Worm (Caenorhabditis elegans) whole organism, L3 larva: ENCODE data around the gene grl-28.

Source experiments
- R02D3.7 ChIP-seq: fragments of 150-350 bp; optimal IDR thresholded peaks from 2 replicates; lab custom pipeline; 2014; ENCODE audit warnings: missing biosample characterization, missing genetic modification characterization
- ZK546.5 ChIP-seq: sonication (generic microtip); optimal IDR thresholded peaks from 2 replicates; lab custom pipeline; 2017; ENCODE audit warnings: missing biosample characterization, missing genetic modification characterization
- ceh-16 ChIP-seq: sonication (generic microtip); optimal IDR thresholded peaks from 2 replicates; lab custom pipeline; 2017; ENCODE audit warnings: missing biosample characterization, missing genetic modification characterization
- ceh-9 ChIP-seq: sonication (generic microtip); optimal IDR thresholded peaks from 2 replicates; lab custom pipeline; 2018; ENCODE audit warnings: missing biosample characterization, missing genetic modification characterization
- daf-12 ChIP-seq: fragments of 150-350 bp; optimal IDR thresholded peaks from 2 replicates; lab custom pipeline; 2014; ENCODE audit warnings: missing biosample characterization, missing genetic modification reagents, missing genetic modification characterization
- egl-27 ChIP-seq: sonication (generic microtip); optimal IDR thresholded peaks from 4 replicates; lab custom pipeline; 2017; ENCODE audit warnings: missing biosample characterization, missing genetic modification reagents, missing genetic modification characterization
- egl-5 ChIP-seq: fragments of 150-350 bp; optimal IDR thresholded peaks from 2 replicates; lab custom pipeline; 2017; ENCODE audit warnings: missing biosample characterization, missing genetic modification reagents, missing genetic modification characterization, inconsistent platforms
- elt-1 ChIP-seq: fragments of 150-350 bp; optimal IDR thresholded peaks from 2 replicates; lab custom pipeline; 2014; ENCODE audit warnings: missing biosample characterization, missing genetic modification characterization
- elt-2 ChIP-seq: sonication (generic microtip); optimal IDR thresholded peaks from 2 replicates; lab custom pipeline; 2016; ENCODE audit warnings: missing genetic modification reagents, mild to moderate bottlenecking, missing genetic modification characterization, missing compliant biosample characterization
- eor-1 ChIP-seq, 2 experiments: fragments of 150-350 bp; optimal IDR thresholded peaks; 2 replicates each; lab custom pipeline; 2014 to 2018; ENCODE audit warnings: missing biosample characterization in 2 of 2, missing genetic modification characterization in 2 of 2
- fkh-10 ChIP-seq: sonication (generic microtip); optimal IDR thresholded peaks from 2 replicates; lab custom pipeline; 2017; ENCODE audit warnings: missing biosample characterization, missing genetic modification reagents, missing genetic modification characterization
- hmg-11 ChIP-seq: sonication (generic microtip); optimal IDR thresholded peaks from 2 replicates; lab custom pipeline; 2016; ENCODE audit warnings: missing genetic modification characterization, missing compliant biosample characterization
- jun-1 ChIP-seq: fragments of 150-350 bp; optimal IDR thresholded peaks from 2 replicates; lab custom pipeline; 2014; ENCODE audit warnings: missing biosample characterization, missing genetic modification reagents, missing genetic modification characterization
- lin-15B ChIP-seq: fragments of 150-350 bp; optimal IDR thresholded peaks from 2 replicates; lab custom pipeline; 2014; ENCODE audit warnings: missing biosample characterization, missing genetic modification characterization
- lin-39 ChIP-seq: fragments of 150-350 bp; optimal IDR thresholded peaks from 2 replicates; lab custom pipeline; 2018; ENCODE audit warnings: missing biosample characterization, missing genetic modification reagents, missing genetic modification characterization
- lsy-12 ChIP-seq: sonication (generic microtip); optimal IDR thresholded peaks from 2 replicates; lab custom pipeline; 2016; ENCODE audit warnings: mild to moderate bottlenecking, missing genetic modification characterization, missing compliant biosample characterization
- mdl-1 ChIP-seq: fragments of 150-350 bp; optimal IDR thresholded peaks from 2 replicates; lab custom pipeline; 2014; ENCODE audit warnings: missing biosample characterization, missing genetic modification characterization
- mml-1 ChIP-seq: fragments of 150-350 bp; sonication (generic microtip); optimal IDR thresholded peaks from 3 replicates; lab custom pipeline; 2014; ENCODE audit warnings: missing biosample characterization, missing genetic modification characterization
- nfya-1 ChIP-seq: sonication (generic microtip); optimal IDR thresholded peaks from 2 replicates; lab custom pipeline; 2017; ENCODE audit warnings: missing genetic modification characterization, mild to moderate bottlenecking, missing compliant biosample characterization, antibody characterized with exemption, moderate library complexity; ENCODE audit not compliant: insufficient read depth
- nhr-11 ChIP-seq: fragments of 150-350 bp; optimal IDR thresholded peaks from 2 replicates; lab custom pipeline; 2014; ENCODE audit warnings: missing biosample characterization, missing genetic modification characterization
- nhr-12 ChIP-seq: fragments of 150-350 bp; optimal IDR thresholded peaks from 2 replicates; lab custom pipeline; 2014; ENCODE audit warnings: missing biosample characterization, missing genetic modification characterization
- nhr-237 ChIP-seq: fragments of 150-350 bp; optimal IDR thresholded peaks from 2 replicates; lab custom pipeline; 2014; ENCODE audit warnings: missing biosample characterization, missing genetic modification characterization
- nhr-43 ChIP-seq: sonication (generic microtip); optimal IDR thresholded peaks from 2 replicates; lab custom pipeline; 2016; ENCODE audit warnings: mild to moderate bottlenecking, missing genetic modification characterization, missing compliant biosample characterization; ENCODE audit not compliant: poor library complexity, severe bottlenecking
- nhr-67 ChIP-seq: fragments of 150-350 bp; optimal IDR thresholded peaks from 2 replicates; lab custom pipeline; 2014; ENCODE audit warnings: missing biosample characterization, missing genetic modification characterization
- nhr-76 ChIP-seq: fragments of 150-350 bp; sonication (generic microtip); optimal IDR thresholded peaks from 5 replicates; lab custom pipeline; 2014; ENCODE audit warnings: missing biosample characterization, missing genetic modification characterization
- nhr-77 ChIP-seq: fragments of 150-350 bp; optimal IDR thresholded peaks from 2 replicates; lab custom pipeline; 2014; ENCODE audit warnings: missing biosample characterization, missing genetic modification characterization
- pha-4 ChIP-seq: fragments of 150-350 bp; optimal IDR thresholded peaks from 2 replicates; lab custom pipeline; 2014; ENCODE audit warnings: missing biosample characterization, missing genetic modification reagents, missing genetic modification characterization
- pqm-1 ChIP-seq: fragments of 150-350 bp; optimal IDR thresholded peaks from 2 replicates; lab custom pipeline; 2017; ENCODE audit warnings: missing biosample characterization, missing genetic modification characterization, inconsistent platforms
- skn-1 ChIP-seq: fragments of 150-350 bp; optimal IDR thresholded peaks from 2 replicates; lab custom pipeline; 2014; ENCODE audit warnings: missing biosample characterization, missing genetic modification characterization
- snpc-4 ChIP-seq: fragments of 150-350 bp; optimal IDR thresholded peaks from 2 replicates; lab custom pipeline; 2014; ENCODE audit warnings: missing biosample characterization, missing genetic modification characterization
- tbx-2 ChIP-seq: sonication (generic microtip); optimal IDR thresholded peaks from 2 replicates; lab custom pipeline; 2016; ENCODE audit warnings: mild to moderate bottlenecking, missing genetic modification characterization, missing compliant biosample characterization
- unc-39 ChIP-seq: sonication (generic microtip); optimal IDR thresholded peaks from 4 replicates; lab custom pipeline; 2017; ENCODE audit warnings: missing biosample characterization, missing genetic modification characterization
- unc-62 ChIP-seq: fragments of 150-350 bp; sonication (generic microtip); optimal IDR thresholded peaks from 4 replicates; lab custom pipeline; 2014; ENCODE audit warnings: missing biosample characterization, missing genetic modification reagents, missing genetic modification characterization
- zag-1 ChIP-seq: fragments of 150-350 bp; optimal IDR thresholded peaks from 2 replicates; lab custom pipeline; 2014; ENCODE audit warnings: missing biosample characterization, missing genetic modification characterization
- ztf-11 ChIP-seq: fragments of 150-350 bp; optimal IDR thresholded peaks from 2 replicates; lab custom pipeline; 2014; ENCODE audit warnings: missing biosample characterization, missing genetic modification characterization
- ztf-4 ChIP-seq: fragments of 150-350 bp; optimal IDR thresholded peaks from 2 replicates; lab custom pipeline; 2014; ENCODE audit warnings: missing biosample characterization, missing genetic modification characterization

The grl-28 gene

ce11 chrV:3549553-3549952, 2.1 kb downstream of the grl-28 start, which contains the start of gene sri-21:
Gene sri-21, plus strand, starts transcription at chrV:3549853.
- TF ChIP-seq unc-39 (tag; lab: Kevin White, UChicago): no peak
- TF ChIP-seq nhr-11 (tag; lab: Kevin White, UChicago): no peak
- no peak for TF ChIP-seq R02D3.7
- TF ChIP-seq unc-62: no peak
- TF ChIP-seq nhr-67 (tag; lab: Kevin White, UChicago): no peak
- no peak for TF ChIP-seq jun-1
- TF ChIP-seq eor-1 (tag; optimal IDR thresholded peaks at IDR 0.05; lab: Kevin White, UChicago): no peak
- no peak for TF ChIP-seq lin-39 (tag; lab: Kevin White, UChicago)
- no peak for TF ChIP-seq mml-1 (tag; lab: Kevin White, UChicago)
- TF ChIP-seq ceh-9 (tag; lab: Kevin White, UChicago): no peak
- no peak for TF ChIP-seq egl-27 (tag; lab: Kevin White, UChicago)

- TF ChIP-seq nhr-237 (no peak), nhr-76 (tag; lab: Kevin White, UChicago) (no peak), fkh-10 (no peak), ztf-11 (tag; lab: Kevin White, UChicago) (no peak), unc-39 (tag; lab: Kevin White, UChicago) (no peak), lsy-12 (tag; lab: Kevin White, UChicago) (no peak), tbx-2 (tag; lab: Kevin White, UChicago) (no peak), ztf-4 (no peak), ceh-9 (tag; lab: Kevin White, UChicago) (no peak), zag-1 (no peak), ceh-16 (tag; lab: Kevin White, UChicago) (no peak), mdl-1 (tag; lab: Kevin White, UChicago) (no peak)
These were observed 2.9 kb downstream of the grl-28 start, which contains the start of gene srw-130 for ce11 chrV:3548798-3549197. Gene srw-130, minus strand, starts transcription at chrV:3548898.

ce11 chrV:3546517-3546916, 5.1 kb downstream of the grl-28 start, which contains the start of gene srbc-68:
Gene srbc-68, minus strand, starts transcription at chrV:3546617.
- TF ChIP-seq snpc-4 (tag; lab: Kevin White, UChicago) (no peak), pha-4 (tag; lab: Kevin White, UChicago) (no peak)

ce11 chrV:3543344-3543743, 8.3 kb downstream of the grl-28 start, which contains the start of gene nhr-222:
Gene nhr-222, minus strand, starts transcription at chrV:3543444.
- TF ChIP-seq nhr-237 (no peak), nfya-1 (tag; lab: Kevin White, UChicago) (no peak), hmg-11 (no peak)

- no peak for TF ChIP-seq tbx-2 (tag; lab: Kevin White, UChicago)
- TF ChIP-seq jun-1: no peak
- no peak for TF ChIP-seq egl-27 (tag; lab: Kevin White, UChicago)
- TF ChIP-seq hmg-11: no peak
- TF ChIP-seq zag-1: no peak
- no peak for TF ChIP-seq eor-1 (tag; optimal IDR thresholded peaks at IDR 0.05; lab: Kevin White, UChicago)
- TF ChIP-seq ceh-9 (tag; lab: Kevin White, UChicago): no peak
- TF ChIP-seq lin-15B: no peak
- no peak for TF ChIP-seq ztf-4
- TF ChIP-seq unc-62: no peak
- no peak for TF ChIP-seq ZK546.5 (tag; lab: Kevin White, UChicago)
- no peak for TF ChIP-seq daf-12 (tag; lab: Kevin White, UChicago)
- TF ChIP-seq nhr-77 (tag; lab: Kevin White, UChicago): no peak
- no peak for TF ChIP-seq skn-1 (tag; lab: Kevin White, UChicago)
- no peak for TF ChIP-seq nhr-43
- no peak for TF ChIP-seq snpc-4 (tag; lab: Kevin White, UChicago)
- TF ChIP-seq fkh-10: no peak
- no peak for TF ChIP-seq nhr-76 (tag; lab: Kevin White, UChicago)
- TF ChIP-seq, all 47 proteins: peak for 0
These were observed 10.5 kb downstream of the grl-28 start, which contains the start of gene srbc-67 for ce11 chrV:3541117-3541516. Gene srbc-67, minus strand, starts transcription at chrV:3541217.

- TF ChIP-seq tbx-2 (tag; lab: Kevin White, UChicago) (no peak), elt-1 (tag; lab: Kevin White, UChicago) (no peak), fkh-10 (no peak), egl-5 (no peak), jun-1 (no peak), nhr-12 (tag; lab: Kevin White, UChicago) (no peak), lin-39 (tag; lab: Kevin White, UChicago) (no peak), snpc-4 (tag; lab: Kevin White, UChicago) (no peak), pqm-1 (tag; lab: Kevin White, UChicago) (no peak), nfya-1 (tag; lab: Kevin White, UChicago) (no peak), skn-1 (tag; lab: Kevin White, UChicago) (no peak), lsy-12 (tag; lab: Kevin White, UChicago) (no peak), nhr-237 (no peak), mml-1 (tag; lab: Kevin White, UChicago) (no peak), nhr-11 (tag; lab: Kevin White, UChicago) (no peak), eor-1 (tag; optimal IDR thresholded peaks at IDR 0.05; lab: Kevin White, UChicago) (no peak), elt-2 (tag; lab: Kevin White, UChicago) (no peak), nhr-77 (tag; lab: Kevin White, UChicago) (no peak), R02D3.7 (no peak)
These were observed 13.4 kb downstream of the grl-28 start, which contains the start of gene nhr-93 for ce11 chrV:3538307-3538706. Gene nhr-93, minus strand, starts transcription at chrV:3538407.
